Worm (Caenorhabditis elegans): ENCODE data around the gene jmjd-3.2.

jmjd-3.2 gene

ce11 chrX:14470687-14471086 lies 22.7 kb downstream of the jmjd-3.2 start, which contains the start of gene M163.10:
TSS of gene M163.10 (plus strand) at chrX:14470987.
- TF ChIP-seq ceh-82 (tag; optimal IDR thresholded peaks at IDR 0.05), result no peak
- TF ChIP-seq cey-2 (tag; optimal IDR thresholded peaks at IDR 0.05; ENCODE audit: borderline replicate concordance, insufficient read depth), result no peak
- TF ChIP-seq ceh-32 (tag; optimal IDR thresholded peaks at IDR 0.05; ENCODE audit: poor library complexity), result no peak
- TF ChIP-seq lin-15B (tag; optimal IDR thresholded peaks at IDR 0.05), result no peak
- TF ChIP-seq lin-38 (GFP tag; IDR thresholded peaks at IDR 0.05), result no peak
- no peak for TF ChIP-seq mxl-2 (GFP tag; conservative IDR thresholded peaks at IDR 0.05)
- no peak for TF ChIP-seq Y75B8A.6 (GFP tag; IDR thresholded peaks at IDR 0.05)
- TF ChIP-seq dve-1 (tag; optimal IDR thresholded peaks at IDR 0.05; ENCODE audit: insufficient read depth), result no peak
- no peak for TF ChIP-seq zag-1 (tag; optimal IDR thresholded peaks at IDR 0.05)
- TF ChIP-seq fkh-10 (GFP tag; optimal IDR thresholded peaks at IDR 0.05), result no peak
- TF ChIP-seq madf-5 (GFP tag; IDR thresholded peaks at IDR 0.05), result no peak
- no peak for TF ChIP-seq lsy-2 (tag; optimal IDR thresholded peaks at IDR 0.05)
- TF ChIP-seq zip-2 (tag; optimal IDR thresholded peaks at IDR 0.05), result no peak
- no peak for TF ChIP-seq fos-1 (tag; optimal IDR thresholded peaks at IDR 0.05)
- TF ChIP-seq F49E8.2 (tag; optimal IDR thresholded peaks at IDR 0.05; ENCODE audit: borderline replicate concordance), result no peak
- no peak for TF ChIP-seq php-3 (GFP tag; IDR thresholded peaks at IDR 0.05)
- no peak for TF ChIP-seq lin-39 (tag; optimal IDR thresholded peaks at IDR 0.05)
- no peak for TF ChIP-seq set-16 (GFP tag; IDR thresholded peaks at IDR 0.05)

DNA sequence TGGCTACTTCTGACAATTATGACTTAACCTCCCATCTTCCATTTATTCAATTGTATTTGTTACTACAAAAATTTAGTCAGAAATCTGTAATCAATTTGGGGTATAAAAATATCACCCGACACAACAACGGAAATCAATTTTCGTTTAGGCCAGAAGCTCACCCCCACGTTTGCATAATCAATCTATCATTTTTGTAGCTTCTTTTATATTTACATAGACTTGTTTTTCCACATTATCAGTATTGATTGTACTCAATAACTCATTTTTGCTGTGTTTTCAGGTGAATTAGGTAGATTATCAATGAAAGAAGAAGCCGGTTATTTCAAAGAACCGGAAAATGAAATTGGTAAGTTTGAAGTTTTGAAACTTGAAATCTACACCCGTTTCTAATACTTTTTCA lies 25.7 kb downstream of the jmjd-3.2 start, which contains the start of gene M163.5:
Gene M163.5, plus strand, starts transcription at position 301 of the 400 bp plus-strand sequence.
- TF ChIP-seq attf-4 (tag; optimal IDR thresholded peaks at IDR 0.05), result no peak
- TF ChIP-seq rbr-2 (tag; optimal IDR thresholded peaks at IDR 0.05), result no peak
- no peak for TF ChIP-seq tra-1 (GFP tag; IDR thresholded peaks at IDR 0.05)
- TF ChIP-seq T26A8.4 (GFP tag; IDR thresholded peaks at IDR 0.05), result no peak
- no peak for TF ChIP-seq madf-5 (GFP tag; IDR thresholded peaks at IDR 0.05)
- TF ChIP-seq dve-1 (tag; optimal IDR thresholded peaks at IDR 0.05; ENCODE audit: insufficient read depth), result no peak

ce11 chrX:14476625-14477257 lies 28.7 kb downstream of the jmjd-3.2 start:
- no peak for TF ChIP-seq ceh-32 (tag; optimal IDR thresholded peaks at IDR 0.05; ENCODE audit: poor library complexity)
- TF ChIP-seq nhr-77 (tag; optimal IDR thresholded peaks at IDR 0.05), result no peak
- peak; percentile 56; the same call in 1 of the 2 replicates for TF ChIP-seq dmd-9 (GFP tag; IDR thresholded peaks at IDR 0.05)
- TF ChIP-seq mxl-3 (GFP tag; optimal IDR thresholded peaks at IDR 0.05), result peak; percentile 36
- 0 out of 2 replicates have a peak, but pooled peaks have one; percentile 54 for TF ChIP-seq daf-8 (GFP tag; IDR thresholded peaks at IDR 0.05)
- TF ChIP-seq unc-130 (GFP tag; optimal IDR thresholded peaks at IDR 0.05), result no peak
- peak; percentile 23 for TF ChIP-seq T20F7.1 (GFP tag; optimal IDR thresholded peaks at IDR 0.05)
- no peak for TF ChIP-seq fkh-10 (GFP tag; optimal IDR thresholded peaks at IDR 0.05)
- no peak for TF ChIP-seq lin-15B (tag; optimal IDR thresholded peaks at IDR 0.05)
- TF ChIP-seq ztf-11 (tag; optimal IDR thresholded peaks at IDR 0.05), result no peak
- TF ChIP-seq nhr-102 (tag; optimal IDR thresholded peaks at IDR 0.05), result no peak
- no peak for TF ChIP-seq snpc-1.2 (GFP tag; IDR thresholded peaks at IDR 0.05)
- TF ChIP-seq lin-39 (tag; optimal IDR thresholded peaks at IDR 0.05), result no peak
- peak; percentile 58; the same call in 1 of the 2 replicates for TF ChIP-seq F26F4.8 (GFP tag; conservative IDR thresholded peaks at IDR 0.05)
- TF ChIP-seq nhr-237 (tag; optimal IDR thresholded peaks at IDR 0.05), result no peak
- no peak for TF ChIP-seq unc-39 (tag; optimal IDR thresholded peaks at IDR 0.05)
- TF ChIP-seq lsy-2 (tag; optimal IDR thresholded peaks at IDR 0.05), result no peak
- no peak for TF ChIP-seq hlh-11 (tag; optimal IDR thresholded peaks at IDR 0.05)
- 0 out of 2 replicates have a peak, but pooled peaks have one; percentile 36 for TF ChIP-seq Y105C5A.15 (GFP tag; IDR thresholded peaks at IDR 0.05)
- no peak; the same call in 1 of the 2 replicates for TF ChIP-seq ceh-20 (GFP tag; IDR thresholded peaks at IDR 0.05)
- no peak for TF ChIP-seq aly-2 (tag; optimal IDR thresholded peaks at IDR 0.05)
- TF ChIP-seq ceh-44 (GFP tag; IDR thresholded peaks at IDR 0.05), result no peak
- no peak for TF ChIP-seq mes-2 (tag; optimal IDR thresholded peaks at IDR 0.05; ENCODE audit: poor library complexity, severe bottlenecking)
- TF ChIP-seq nhr-25 (tag; optimal IDR thresholded peaks at IDR 0.05; ENCODE audit: borderline replicate concordance, insufficient read depth), result no peak
- TF ChIP-seq Y48G9A.11 (GFP tag; IDR thresholded peaks at IDR 0.05), result no peak
- peak; percentile 39 for TF ChIP-seq sdz-12 (GFP tag; optimal IDR thresholded peaks at IDR 0.05)
- no peak for TF ChIP-seq fos-1 (tag; optimal IDR thresholded peaks at IDR 0.05)
- TF ChIP-seq ama-1 (optimal IDR thresholded peaks at IDR 0.05), result no peak
- TF ChIP-seq aha-1 (tag), result peak; percentile 85
- peak; percentile 11 for TF ChIP-seq F10B5.3 (tag; optimal IDR thresholded peaks at IDR 0.05)
- no peak for TF ChIP-seq cey-2 (tag; optimal IDR thresholded peaks at IDR 0.05; ENCODE audit: borderline replicate concordance, insufficient read depth)

Data from whole organism, L4 larva.